Worm (Caenorhabditis elegans) whole organism, L1 larva: Measurements from ENCODE around the gene nhr-238.

Experiments
- aly-2 ChIP-seq: fragments of 150-350 bp; optimal IDR thresholded peaks from 2 replicates; lab custom pipeline; 2014; ENCODE audit warnings: missing biosample characterization, missing genetic modification characterization
- dpl-1 ChIP-seq, 3 experiments: fragments of 150-350 bp in 2 of 3; sonication (generic microtip) in 1 of 3; optimal IDR thresholded peaks; 2 replicates each; lab custom pipeline; 2014 to 2017; ENCODE audit warnings: missing biosample characterization in 3 of 3, missing genetic modification characterization in 3 of 3, missing genetic modification reagents in 3 of 3
- fkh-10 ChIP-seq: sonication (generic microtip); optimal IDR thresholded peaks from 2 replicates; lab custom pipeline; 2017; ENCODE audit warnings: missing biosample characterization, missing genetic modification reagents, missing genetic modification characterization
- lin-15B ChIP-seq: fragments of 150-350 bp; sonication (generic microtip); optimal IDR thresholded peaks from 3 replicates; lab custom pipeline; 2014; ENCODE audit warnings: missing biosample characterization, missing genetic modification characterization
- lin-39 ChIP-seq: fragments of 150-350 bp; optimal IDR thresholded peaks from 2 replicates; lab custom pipeline; 2014; ENCODE audit warnings: missing biosample characterization, missing genetic modification reagents, missing genetic modification characterization
- lir-3 ChIP-seq: sonication (generic microtip); optimal IDR thresholded peaks from 2 replicates; lab custom pipeline; 2016; ENCODE audit warnings: mild to moderate bottlenecking, missing genetic modification characterization, moderate library complexity, missing compliant biosample characterization; ENCODE audit not compliant: poor library complexity
- mdl-1 ChIP-seq, 2 experiments: fragments of 150-350 bp; optimal IDR thresholded peaks; 2 replicates each; lab custom pipeline; 2014 to 2017; ENCODE audit warnings: missing biosample characterization in 2 of 2, missing genetic modification characterization in 2 of 2, inconsistent platforms in 1 of 2
- nhr-77 ChIP-seq: fragments of 150-350 bp; optimal IDR thresholded peaks from 2 replicates; lab custom pipeline; 2014; ENCODE audit warnings: missing biosample characterization, missing genetic modification characterization
- pqm-1 ChIP-seq: sonication (generic microtip); optimal IDR thresholded peaks from 3 replicates; lab custom pipeline; 2017; ENCODE audit warnings: missing biosample characterization, missing genetic modification characterization
- rnt-1 ChIP-seq: sonication (generic microtip); optimal IDR thresholded peaks from 2 replicates; lab custom pipeline; 2016; ENCODE audit warnings: mild to moderate bottlenecking, missing genetic modification characterization, moderate library complexity, missing compliant biosample characterization
- snu-23 ChIP-seq: sonication (generic microtip); optimal IDR thresholded peaks from 2 replicates; lab custom pipeline; 2016; ENCODE audit warnings: missing genetic modification characterization, missing compliant biosample characterization
- tlp-1 ChIP-seq: fragments of 150-350 bp; optimal IDR thresholded peaks from 2 replicates; lab custom pipeline; 2014; ENCODE audit warnings: missing biosample characterization, missing genetic modification characterization

DNA sequence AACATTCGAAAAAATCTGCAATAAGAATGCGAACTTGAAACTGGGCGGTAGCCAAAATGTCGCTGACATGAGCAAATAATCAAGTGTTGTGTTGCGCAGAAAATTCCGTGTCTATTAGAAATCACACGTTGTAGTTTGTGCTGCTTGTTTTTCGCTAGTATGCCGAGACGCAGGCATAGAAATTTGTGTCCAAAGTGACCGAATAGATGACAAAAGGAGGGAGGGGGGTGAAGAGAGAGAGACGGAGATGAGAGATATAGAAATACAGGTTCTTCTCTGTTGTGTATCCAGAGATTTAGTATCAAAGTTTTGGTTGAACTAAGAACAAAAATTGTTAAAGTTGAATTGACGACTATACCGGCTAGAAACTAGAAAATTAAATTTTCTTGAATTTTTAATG lies 2.0 kb downstream of the nhr-238 start:
- no peak for TF ChIP-seq lin-39 (tag; lab: Kevin White, UChicago)
- no peak for TF ChIP-seq tlp-1
- TF ChIP-seq lir-3 (tag; lab: Kevin White, UChicago) = no peak
- no peak for TF ChIP-seq lin-15B (tag; lab: Kevin White, UChicago)
- no peak for TF ChIP-seq aly-2 (tag; lab: Kevin White, UChicago)
- TF ChIP-seq rnt-1 (tag; lab: Kevin White, UChicago) = no peak
- no peak for TF ChIP-seq fkh-10 (GFP tag; lab: Kevin White, UChicago)
- TF ChIP-seq nhr-77 (tag; lab: Kevin White, UChicago) = peak; percentile 96
- TF ChIP-seq snu-23 (GFP tag; lab: Kevin White, UChicago) = peak; percentile 54
- no peak for TF ChIP-seq pqm-1
- TF ChIP-seq dpl-1 (GFP tag; optimal IDR thresholded peaks at IDR 0.05; lab: Kevin White, UChicago) = peak in 2 of 3 experiments; percentile 3
- TF ChIP-seq mdl-1 (tag; optimal IDR thresholded peaks at IDR 0.05; lab: Kevin White, UChicago) = peak in 1 of 2 experiments; percentile 49
